Worm (Caenorhabditis elegans) whole organism, L4/young adult: Measurements from ENCODE around the gene Y37E11B.6.

ENCODE experiments used
- dao-5 ChIP-seq: sonication (generic microtip); optimal IDR thresholded peaks from 2 replicates; lab custom pipeline; 2016; ENCODE audit warnings: missing genotype, missing genetic modification characterization, moderate library complexity, missing compliant biosample characterization
- him-1 ChIP-seq: sonication (generic microtip); optimal IDR thresholded peaks from 2 replicates; lab custom pipeline; 2016; ENCODE audit warnings: missing genotype, missing genetic modification reagents, missing genetic modification characterization, missing compliant biosample characterization

ce11 chrIV:3599958-3600357 lies 852 bp upstream of the Y37E11B.6 start, which contains the start of gene Y37E11B.7:
- TF ChIP-seq him-1 (tag; lab: Kevin White, UChicago) (no peak), dao-5 (tag; lab: Kevin White, UChicago) (no peak)
